Worm (Caenorhabditis elegans): ENCODE data around the gene sru-42.

- no peak for TF ChIP-seq nhr-12 (tag; optimal IDR thresholded peaks at IDR 0.05)
- TF ChIP-seq ceh-9 (tag; optimal IDR thresholded peaks at IDR 0.05) = no peak
- no peak for TF ChIP-seq sea-2 (GFP tag; optimal IDR thresholded peaks at IDR 0.05)
- TF ChIP-seq lin-39 (tag; optimal IDR thresholded peaks at IDR 0.05) = no peak
- no peak for TF ChIP-seq lsy-12 (tag; optimal IDR thresholded peaks at IDR 0.05)
These were observed 37.4 kb upstream of the sru-42 start, which contains the start of gene str-263 for ce11 chrV:15612886-15613285.
